Fruit fly (Drosophila melanogaster): ENCODE measurements around the gene ChLD3.

- TF ChIP-seq Jra (GFP tag; optimal IDR thresholded peaks at IDR 0.05) (no peak), h (GFP tag; optimal IDR thresholded peaks at IDR 0.05) (no peak), Hr78 (GFP tag; optimal IDR thresholded peaks at IDR 0.05) (no peak), Rel (GFP tag; optimal IDR thresholded peaks at IDR 0.05) (no peak), Rel (tag; optimal IDR thresholded peaks at IDR 0.05) (no peak), lola (GFP tag; optimal IDR thresholded peaks at IDR 0.05) (no peak), jim (GFP tag; optimal IDR thresholded peaks at IDR 0.05) (no peak), sage (GFP tag; optimal IDR thresholded peaks at IDR 0.05) (no peak), usp (GFP tag; optimal IDR thresholded peaks at IDR 0.05) (no peak), dmrt93B (GFP tag; optimal IDR thresholded peaks at IDR 0.05) (no peak), psq (GFP tag; optimal IDR thresholded peaks at IDR 0.05) (no peak), pan (optimal IDR thresholded peaks at IDR 0.05) (no peak)
These were observed 15.4 kb downstream of the ChLD3 start, which contains the start of gene yellow-b for dm6 chr2L:16754074-16754473.

All from whole organism, wandering third instar larva.